Fruit fly (Drosophila melanogaster) whole organism: ENCODE results near the gene beat-Vc.

ENCODE experiments used
- Dll ChIP-seq: fragments of >200 bp; optimal IDR thresholded peaks from 2 replicates; lab custom pipeline; 2017
- pan ChIP-seq: fragments of >200 bp; optimal IDR thresholded peaks from 2 replicates; lab custom pipeline; 2017
- usp ChIP-seq: fragments of >200 bp; optimal IDR thresholded peaks from 2 replicates; lab custom pipeline; 2017; ENCODE audit warnings: missing biosample characterization, missing genetic modification characterization, mixed read lengths

DNA sequence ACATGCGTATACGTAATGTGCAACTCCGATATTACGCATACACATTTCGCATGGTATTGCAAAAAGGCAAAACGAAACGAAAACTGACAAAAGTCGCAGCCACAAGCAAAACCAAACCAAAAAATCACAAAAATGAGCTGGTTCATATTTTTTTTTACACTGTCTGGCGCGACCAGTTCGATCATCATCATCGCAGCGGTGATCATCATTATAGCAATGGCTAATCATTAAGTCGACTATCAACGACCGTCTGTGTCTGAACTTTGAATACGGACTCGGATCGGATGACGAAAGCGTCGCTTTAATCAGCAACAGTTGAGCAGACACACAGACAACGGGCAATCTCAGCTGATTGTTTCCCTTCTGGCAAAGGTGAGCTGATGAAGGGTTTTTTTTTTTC, 66.1 kb downstream of the beat-Vc start:
- TF ChIP-seq usp (no peak), pan (no peak), Dll (lab: Kevin White, UChicago) (no peak)
